Fruit fly (Drosophila melanogaster) whole organism, embryonic: ENCODE measurements around the gene Tyler.

Source experiments
- Abd-B ChIP-seq: fragments of 200-800 bp; sonication (Bioruptor generic); optimal IDR thresholded peaks from 2 replicates; lab custom pipeline; 2018; ENCODE audit warnings: missing biosample characterization, mild to moderate bottlenecking, missing genetic modification characterization, moderate library complexity
- CG1024 ChIP-seq: fragments of 200-800 bp; sonication (Bioruptor generic); IDR thresholded peaks from 2 replicates; pipeline ENCODE4 v1.3.6; 2022; ENCODE audit warnings: missing biosample characterization, missing genetic modification characterization
- CG10321 ChIP-seq: fragments of 200-800 bp; sonication (Bioruptor generic); IDR thresholded peaks from 2 replicates; pipeline ENCODE4 v1.3.6; 2022; ENCODE audit warnings: missing biosample characterization, missing genetic modification characterization
- CG16813 ChIP-seq: fragments of 200-800 bp; sonication (Bioruptor generic); IDR thresholded peaks from 3 replicates; pipeline ENCODE4 v1.3.6; 2022; ENCODE audit warnings: missing biosample characterization, missing genetic modification characterization; ENCODE audit not compliant: partially characterized antibody
- CG33213 ChIP-seq: fragments of 200-800 bp; sonication (Bioruptor generic); optimal IDR thresholded peaks from 3 replicates; lab custom pipeline; 2016; ENCODE audit warnings: missing biosample characterization, missing genetic modification characterization
- CG3726 ChIP-seq: fragments of 200-800 bp; sonication (Bioruptor generic); IDR thresholded peaks from 3 replicates; pipeline ENCODE4, ENCODE4 v1.3.6; 2022; ENCODE audit warnings: missing biosample characterization, missing genetic modification characterization
- CG4328 ChIP-seq: fragments of 200-800 bp; sonication (Bioruptor generic); optimal IDR thresholded peaks from 3 replicates; lab custom pipeline; 2017; ENCODE audit warnings: missing biosample characterization, missing genetic modification reagents, missing genetic modification characterization
- CG4820 ChIP-seq: fragments of 200-800 bp; sonication (Bioruptor generic); optimal IDR thresholded peaks from 3 replicates; lab custom pipeline; 2016; ENCODE audit warnings: missing biosample characterization, missing genetic modification characterization
- CG5180 ChIP-seq: fragments of 200-800 bp; sonication (Bioruptor generic); optimal IDR thresholded peaks from 3 replicates; lab custom pipeline; 2017; ENCODE audit warnings: missing biosample characterization, missing genetic modification characterization, mild to moderate bottlenecking, moderate library complexity, missing genetic modification reagents
- CG6689 ChIP-seq: fragments of 200-800 bp; sonication (Bioruptor generic); IDR thresholded peaks from 2 replicates; pipeline ENCODE4 v1.3.6; 2022; ENCODE audit warnings: missing biosample characterization, missing genetic modification characterization
- CG6765 ChIP-seq: fragments of 200-800 bp; sonication (Bioruptor generic); optimal IDR thresholded peaks from 3 replicates; lab custom pipeline; 2017; ENCODE audit warnings: missing biosample characterization, mild to moderate bottlenecking, missing genetic modification characterization
- CG6813 ChIP-seq: fragments of 200-800 bp; sonication (Bioruptor generic); optimal IDR thresholded peaks from 2 replicates; lab custom pipeline; 2017; ENCODE audit warnings: missing biosample characterization, missing genetic modification characterization, mild to moderate bottlenecking, moderate library complexity, missing genetic modification reagents
- CG8281 ChIP-seq: fragments of 200-800 bp; sonication (Bioruptor generic); optimal IDR thresholded peaks from 2 replicates; lab custom pipeline; 2018; ENCODE audit warnings: missing biosample characterization, mild to moderate bottlenecking, missing genetic modification characterization, moderate library complexity
- CG8765 ChIP-seq: fragments of 200-800 bp; sonication (Bioruptor generic); IDR thresholded peaks from 2 replicates; pipeline ENCODE4 v1.3.6; 2022; ENCODE audit warnings: missing biosample characterization, missing genetic modification characterization
- Dip3 ChIP-seq: fragments of 200-800 bp; sonication (Bioruptor generic); optimal IDR thresholded peaks from 3 replicates; lab custom pipeline; 2016; ENCODE audit warnings: missing biosample characterization, missing genetic modification characterization
- Dp ChIP-seq: fragments of 200-800 bp; sonication (Bioruptor generic); optimal IDR thresholded peaks from 2 replicates; lab custom pipeline; 2018; ENCODE audit warnings: missing biosample characterization, mild to moderate bottlenecking, missing genetic modification characterization, moderate library complexity
- Fer3 ChIP-seq: fragments of 200-800 bp; sonication (Bioruptor generic); optimal IDR thresholded peaks from 2 replicates; lab custom pipeline; 2018; ENCODE audit warnings: missing biosample characterization, mild to moderate bottlenecking, missing genetic modification characterization, moderate library complexity
- GATAe ChIP-seq: fragments of 200-800 bp; sonication (Bioruptor generic); conservative IDR thresholded peaks from 2 replicates; pipeline ENCODE4 v1.3.6; 2022; ENCODE audit warnings: missing biosample characterization, missing genetic modification characterization
- Jarid2 ChIP-seq: fragments of 200-800 bp; sonication (Bioruptor generic); optimal IDR thresholded peaks from 3 replicates; lab custom pipeline; 2017; ENCODE audit warnings: mild to moderate bottlenecking, missing biosample characterization, missing genetic modification reagents, missing genetic modification characterization
- Nf-YA ChIP-seq: fragments of 200-800 bp; sonication (Bioruptor generic); IDR thresholded peaks from 2 replicates; pipeline ENCODE4 v1.3.6; 2022; ENCODE audit warnings: missing biosample characterization, missing genetic modification characterization
- Oaz ChIP-seq: fragments of 200-800 bp; sonication (Bioruptor generic); IDR thresholded peaks from 2 replicates; pipeline ENCODE4 v1.3.6; 2022; ENCODE audit warnings: missing biosample characterization, missing genetic modification characterization
- Optix ChIP-seq: fragments of 200-800 bp; sonication (Bioruptor generic); IDR thresholded peaks from 3 replicates; pipeline ENCODE4 v1.3.6; 2022; ENCODE audit warnings: missing biosample characterization, missing genetic modification characterization
- Ravus ChIP-seq: fragments of 200-800 bp; sonication (Bioruptor generic); IDR thresholded peaks from 2 replicates; pipeline ENCODE4 v1.3.6; 2022; ENCODE audit warnings: missing biosample characterization, missing genetic modification characterization
- Six4 ChIP-seq: fragments of 200-800 bp; sonication (Bioruptor generic); optimal IDR thresholded peaks from 2 replicates; lab custom pipeline; 2016; ENCODE audit warnings: missing biosample characterization, missing genetic modification characterization
- Sox100B ChIP-seq: fragments of 200-800 bp; sonication (Bioruptor generic); optimal IDR thresholded peaks from 3 replicates; lab custom pipeline; 2018; ENCODE audit warnings: missing biosample characterization, mild to moderate bottlenecking, missing genetic modification characterization
- Sry-δ ChIP-seq: fragments of 200-800 bp; sonication (Bioruptor generic); optimal IDR thresholded peaks from 2 replicates; lab custom pipeline; 2016; ENCODE audit warnings: missing biosample characterization, missing genetic modification characterization
- Ssrp ChIP-seq: fragments of 200-800 bp; sonication (Bioruptor generic); optimal IDR thresholded peaks from 2 replicates; lab custom pipeline; 2018; ENCODE audit warnings: missing biosample characterization, mild to moderate bottlenecking, missing genetic modification characterization, moderate library complexity
- TFAM ChIP-seq: fragments of 200-800 bp; sonication (Bioruptor generic); optimal IDR thresholded peaks from 2 replicates; lab custom pipeline; 2017; ENCODE audit warnings: missing biosample characterization, missing genetic modification characterization, inconsistent platforms
- Tbp ChIP-seq: fragments of >200 bp; optimal IDR thresholded peaks from 2 replicates; lab custom pipeline; 2018; ENCODE audit warnings: missing biosample characterization, missing genetic modification characterization
- al ChIP-seq: fragments of 200-800 bp; sonication (Bioruptor generic); IDR thresholded peaks from 2 replicates; pipeline ENCODE4 v1.3.6; 2022; ENCODE audit warnings: missing biosample characterization, missing genetic modification characterization
- cad ChIP-seq: fragments of >200 bp; optimal IDR thresholded peaks from 2 replicates; lab custom pipeline; 2017; ENCODE audit warnings: missing biosample characterization, missing genetic modification characterization
- crc ChIP-seq: fragments of 200-800 bp; sonication (Bioruptor generic); optimal IDR thresholded peaks from 2 replicates; lab custom pipeline; 2016; ENCODE audit warnings: missing biosample characterization, missing genetic modification characterization
- dati ChIP-seq: fragments of 200-800 bp; sonication (Bioruptor generic); IDR thresholded peaks from 2 replicates; pipeline ENCODE4 v1.3.6; 2022; ENCODE audit warnings: missing biosample characterization, missing genetic modification characterization
- dimm ChIP-seq: fragments of 200-800 bp; sonication (Bioruptor generic); IDR thresholded peaks from 2 replicates; pipeline ENCODE4 v1.3.6; 2022; ENCODE audit warnings: missing biosample characterization, missing genetic modification characterization
- ems ChIP-seq: fragments of 200-800 bp; sonication (Bioruptor generic); optimal IDR thresholded peaks from 3 replicates; lab custom pipeline; 2016; ENCODE audit warnings: missing biosample characterization, missing genetic modification characterization
- esg ChIP-seq: fragments of 200-800 bp; sonication (Bioruptor generic); conservative IDR thresholded peaks from 2 replicates; pipeline ENCODE4 v1.3.6; 2022; ENCODE audit warnings: missing biosample characterization, missing genetic modification characterization
- ewg ChIP-seq: fragments of 200-800 bp; sonication (Bioruptor generic); optimal IDR thresholded peaks from 3 replicates; lab custom pipeline; 2017; ENCODE audit warnings: mild to moderate bottlenecking, missing biosample characterization, missing genetic modification reagents, missing genetic modification characterization
- gce ChIP-seq: fragments of 200-800 bp; sonication (Bioruptor generic); IDR thresholded peaks from 3 replicates; pipeline ENCODE4 v1.3.6; 2022; ENCODE audit warnings: missing biosample characterization, missing genetic modification characterization
- gfzf ChIP-seq: fragments of 200-800 bp; sonication (Bioruptor generic); optimal IDR thresholded peaks from 2 replicates; lab custom pipeline; 2016; ENCODE audit warnings: missing biosample characterization, mild to moderate bottlenecking, missing genetic modification characterization, moderate library complexity
- grau ChIP-seq: fragments of 200-800 bp; optimal IDR thresholded peaks from 3 replicates; lab custom pipeline; 2019; ENCODE audit warnings: missing biosample characterization, mild to moderate bottlenecking, missing genetic modification characterization, moderate library complexity
- insv ChIP-seq, 2 experiments: fragments of 200-800 bp; sonication (Bioruptor generic); optimal IDR thresholded peaks; 3 replicates each; lab custom pipeline; 2016 to 2018; ENCODE audit warnings: missing biosample characterization in 2 of 2, missing genetic modification characterization in 2 of 2
- mam ChIP-seq: fragments of 200-800 bp; sonication (Bioruptor generic); optimal IDR thresholded peaks from 3 replicates; lab custom pipeline; 2016; ENCODE audit warnings: missing biosample characterization, missing genetic modification characterization
- pros ChIP-seq: fragments of 200-800 bp; sonication (Bioruptor generic); optimal IDR thresholded peaks from 3 replicates; lab custom pipeline; 2019; ENCODE audit warnings: missing biosample characterization, mild to moderate bottlenecking, missing genetic modification characterization, moderate library complexity
- ranshi ChIP-seq: fragments of 200-800 bp; sonication (Bioruptor generic); IDR thresholded peaks from 2 replicates; pipeline ENCODE4 v1.3.6; 2022; ENCODE audit warnings: missing biosample characterization, missing genetic modification characterization
- repo ChIP-seq: fragments of 200-800 bp; sonication (Bioruptor generic); optimal IDR thresholded peaks from 2 replicates; lab custom pipeline; 2016; ENCODE audit warnings: missing biosample characterization, missing genetic modification characterization
- scrt ChIP-seq: fragments of 200-800 bp; sonication (Bioruptor generic); optimal IDR thresholded peaks from 2 replicates; lab custom pipeline; 2018; ENCODE audit warnings: missing biosample characterization, mild to moderate bottlenecking, missing genetic modification characterization, moderate library complexity
- slbo ChIP-seq: fragments of 200-800 bp; sonication (Bioruptor generic); IDR thresholded peaks from 2 replicates; pipeline ENCODE4 v1.3.6; 2022; ENCODE audit warnings: missing biosample characterization, missing genetic modification characterization
- slou ChIP-seq: fragments of 200-800 bp; sonication (Bioruptor generic); optimal IDR thresholded peaks from 3 replicates; lab custom pipeline; 2016; ENCODE audit warnings: missing biosample characterization, missing genetic modification characterization
- tap ChIP-seq: fragments of 200-800 bp; optimal IDR thresholded peaks from 3 replicates; lab custom pipeline; 2019; ENCODE audit warnings: missing biosample characterization, mild to moderate bottlenecking, missing genetic modification characterization, moderate library complexity
- tgo ChIP-seq: fragments of 200-800 bp; sonication (Bioruptor generic); IDR thresholded peaks from 3 replicates; pipeline ENCODE4 v1.3.6; 2022; ENCODE audit warnings: missing biosample characterization, missing genetic modification characterization
- tna ChIP-seq: fragments of 200-800 bp; sonication (Bioruptor generic); IDR thresholded peaks from 2 replicates; pipeline ENCODE4 v1.3.6; 2022; ENCODE audit warnings: missing biosample characterization, missing genetic modification characterization; ENCODE audit not compliant: partially characterized antibody
- trh ChIP-seq: fragments of 200-800 bp; sonication (Bioruptor generic); optimal IDR thresholded peaks from 2 replicates; lab custom pipeline; 2016; ENCODE audit warnings: missing biosample characterization, missing genetic modification characterization

Gene Tyler

dm6 chrX:19608042-19608609 is 3.2 kb upstream of the Tyler start (continued):
- TF ChIP-seq CG6813 (GFP tag; lab: Kevin White, UChicago): peak; percentile 50
- no peak for TF ChIP-seq CG5180
- TF ChIP-seq cad (GFP tag; lab: Kevin White, UChicago): no peak
- TF ChIP-seq pros (GFP tag; lab: Kevin White, UChicago): peak; percentile 26
- no peak for TF ChIP-seq TFAM (GFP tag; lab: Kevin White, UChicago)
- no peak for TF ChIP-seq Tbp (GFP tag; lab: Kevin White, UChicago)
- no peak for TF ChIP-seq mam (GFP tag; lab: Kevin White, UChicago)
- no peak for TF ChIP-seq Sox100B (GFP tag; lab: Kevin White, UChicago)
- no peak for TF ChIP-seq CG10321 (GFP tag; lab: Robert Waterston, UW)
- TF ChIP-seq CG4820 (GFP tag; lab: Kevin White, UChicago): no peak
- TF ChIP-seq Oaz (GFP tag; lab: Robert Waterston, UW): no peak
- TF ChIP-seq CG3726 (GFP tag; lab: Robert Waterston, UW): no peak
- TF ChIP-seq CG6765 (GFP tag; lab: Kevin White, UChicago): no peak
- TF ChIP-seq ems (GFP tag; lab: Kevin White, UChicago): no peak
- TF ChIP-seq CG4328 (GFP tag; lab: Kevin White, UChicago): no peak
- no peak for TF ChIP-seq ewg (GFP tag; lab: Kevin White, UChicago)
- no peak for TF ChIP-seq tna (GFP tag; lab: Robert Waterston, UW)
- TF ChIP-seq Dp (GFP tag; lab: Kevin White, UChicago): no peak
- TF ChIP-seq CG6689 (GFP tag; lab: Robert Waterston, UW): no peak
- no peak for TF ChIP-seq CG1024
- TF ChIP-seq tgo: no peak
- no peak for TF ChIP-seq Dip3 (GFP tag; lab: Kevin White, UChicago)
- TF ChIP-seq trh (GFP tag; lab: Kevin White, UChicago): no peak
- no peak for TF ChIP-seq Six4
- TF ChIP-seq dati: no peak
- TF ChIP-seq Ssrp (tag; lab: Kevin White, UChicago): no peak
- TF ChIP-seq insv (GFP tag; optimal IDR thresholded peaks at IDR 0.05; lab: Kevin White, UChicago): no peak
- TF ChIP-seq CG8281 (tag; lab: Kevin White, UChicago): no peak
- TF ChIP-seq tap (tag; lab: Kevin White, UChicago): no peak
- TF ChIP-seq Abd-B (GFP tag; lab: Kevin White, UChicago): no peak
- TF ChIP-seq scrt (GFP tag; lab: Kevin White, UChicago): no peak
- no peak for TF ChIP-seq repo (GFP tag; lab: Kevin White, UChicago)
- no peak for TF ChIP-seq Jarid2 (GFP tag; lab: Kevin White, UChicago)
- no peak for TF ChIP-seq Nf-YA (GFP tag; lab: Robert Waterston, UW)
- no peak for TF ChIP-seq CG33213 (GFP tag; lab: Kevin White, UChicago)
- no peak for TF ChIP-seq Fer3 (tag; lab: Kevin White, UChicago)
- no peak for TF ChIP-seq Optix (GFP tag; lab: Robert Waterston, UW)
- TF ChIP-seq grau (tag; lab: Kevin White, UChicago): no peak
- no peak for TF ChIP-seq GATAe (GFP tag; lab: Robert Waterston, UW)
- peak; percentile 55 for TF ChIP-seq CG16813 (GFP tag; lab: Robert Waterston, UW)
- no peak for TF ChIP-seq crc (GFP tag; lab: Kevin White, UChicago)
- no peak for TF ChIP-seq slou (GFP tag; lab: Kevin White, UChicago)
- no peak for TF ChIP-seq esg (GFP tag; lab: Robert Waterston, UW)
- no peak for TF ChIP-seq slbo (GFP tag; lab: Robert Waterston, UW)
- TF ChIP-seq Sry-δ (GFP tag; lab: Kevin White, UChicago): no peak
- TF ChIP-seq gfzf: no peak
- TF ChIP-seq gce (GFP tag; lab: Robert Waterston, UW): no peak
- no peak for TF ChIP-seq dimm (GFP tag; lab: Robert Waterston, UW)
- no peak for TF ChIP-seq Ravus
- TF ChIP-seq al (GFP tag; lab: Robert Waterston, UW): no peak
- TF ChIP-seq CG8765: no peak
- no peak for TF ChIP-seq ranshi
